Worm (Caenorhabditis elegans) whole organism, L4 larva: Measurements from ENCODE around the gene wht-3.

Experiments
- lsy-2 ChIP-seq, 2 experiments: fragments of 150-350 bp in 1 of 2; sonication (generic microtip) in 1 of 2; optimal IDR thresholded peaks; 2 replicates each; lab custom pipeline; 2014 to 2017; ENCODE audit warnings: missing biosample characterization in 2 of 2, missing genetic modification characterization in 2 of 2
- nhr-10 ChIP-seq: fragments of 150-350 bp; optimal IDR thresholded peaks from 2 replicates; lab custom pipeline; 2014; ENCODE audit warnings: missing biosample characterization, missing genetic modification characterization
- pha-4 ChIP-seq, 2 experiments: fragments of 150-350 bp in 1 of 2; fragments of 200-800 bp in 1 of 2; sonication (Bioruptor generic) in 1 of 2; IDR thresholded peaks in 1 of 2; optimal IDR thresholded peaks in 1 of 2; 2 replicates each; pipeline versions ENCODE4 v1.3.6 to Lab custom; 2014 to 2022; ENCODE audit warnings: missing genetic modification characterization in 2 of 2, missing genetic modification reagents in 2 of 2, missing biosample characterization in 1 of 2, missing compliant biosample characterization in 1 of 2

- TF ChIP-seq lsy-2 (tag; optimal IDR thresholded peaks at IDR 0.05; lab: Kevin White, UChicago) (no peak), nhr-10 (tag; lab: Kevin White, UChicago) (no peak), pha-4 (GFP tag; IDR thresholded peaks at IDR 0.05; lab: Robert Waterston, UW) (no peak), pha-4 (tag; optimal IDR thresholded peaks at IDR 0.05; lab: Kevin White, UChicago) (no peak)
These were observed 19.4 kb downstream of the wht-3 start for ce11 chrIII:4131814-4132555.
